Fruit fly (Drosophila melanogaster) whole organism, prepupa: ENCODE measurements around the gene CG5382.

ENCODE experiments used
- CG31627 ChIP-seq: fragments of 200-800 bp; sonication (Bioruptor generic); optimal IDR thresholded peaks from 3 replicates; lab custom pipeline; 2016; ENCODE audit warnings: missing biosample characterization, missing genetic modification characterization
- CG6163 ChIP-seq: fragments of 200-800 bp; sonication (Bioruptor generic); IDR thresholded peaks from 3 replicates; pipeline ENCODE4 v1.3.6; 2022; ENCODE audit warnings: missing biosample characterization, missing genetic modification characterization
- CG9139 ChIP-seq: fragments of 200-800 bp; sonication (Bioruptor generic); optimal IDR thresholded peaks from 3 replicates; lab custom pipeline; 2017; ENCODE audit warnings: missing biosample characterization, mild to moderate bottlenecking, missing genetic modification characterization
- Ets21C ChIP-seq: fragments of 200-800 bp; sonication (Bioruptor generic); optimal IDR thresholded peaks from 3 replicates; lab custom pipeline; 2016; ENCODE audit warnings: missing biosample characterization, missing genetic modification characterization
- Ets96B ChIP-seq: fragments of 200-800 bp; optimal IDR thresholded peaks from 2 replicates; lab custom pipeline; 2019; ENCODE audit warnings: missing biosample characterization, mild to moderate bottlenecking, missing genetic modification characterization, moderate library complexity
- Gug ChIP-seq: fragments of 200-800 bp; sonication (Bioruptor generic); IDR thresholded peaks from 2 replicates; pipeline ENCODE4 v1.3.6; 2022; ENCODE audit warnings: missing biosample characterization, missing genetic modification characterization
- Hr38 ChIP-seq: sonication (Bioruptor generic); optimal IDR thresholded peaks from 2 replicates; lab custom pipeline; 2016; ENCODE audit warnings: missing biosample characterization, missing genetic modification characterization
- Hr39 ChIP-seq: fragments of 200-800 bp; sonication (Bioruptor generic); optimal IDR thresholded peaks from 2 replicates; lab custom pipeline; 2016; ENCODE audit warnings: missing biosample characterization, missing genetic modification characterization
- acj6 ChIP-seq: fragments of 200-800 bp; sonication (Bioruptor generic); optimal IDR thresholded peaks from 3 replicates; lab custom pipeline; 2016; ENCODE audit warnings: missing biosample characterization, missing genetic modification characterization
- lz ChIP-seq: fragments of 200-800 bp; sonication (Bioruptor generic); optimal IDR thresholded peaks from 3 replicates; lab custom pipeline; 2016; ENCODE audit warnings: missing biosample characterization, missing genetic modification characterization
- net ChIP-seq: fragments of 200-800 bp; sonication (Bioruptor generic); optimal IDR thresholded peaks from 3 replicates; lab custom pipeline; 2016; ENCODE audit warnings: missing biosample characterization, missing genetic modification characterization
- pdm3 ChIP-seq: fragments of 200-800 bp; sonication (Bioruptor generic); optimal IDR thresholded peaks from 3 replicates; lab custom pipeline; 2016; ENCODE audit warnings: missing biosample characterization, missing genetic modification characterization

- TF ChIP-seq lz (GFP tag; lab: Kevin White, UChicago) (no peak), Ets21C (GFP tag; lab: Kevin White, UChicago) (no peak), Hr38 (GFP tag; lab: Kevin White, UChicago) (no peak), Gug (no peak), acj6 (no peak), CG6163 (GFP tag; lab: Robert Waterston, UW) (no peak), pdm3 (GFP tag; lab: Kevin White, UChicago) (no peak), CG31627 (GFP tag; lab: Kevin White, UChicago) (no peak), CG9139 (no peak), Hr39 (GFP tag; lab: Kevin White, UChicago) (no peak), net (GFP tag; lab: Kevin White, UChicago) (no peak), Ets96B (tag; lab: Kevin White, UChicago) (no peak)
Measured at dm6 chr3R:22331691-22332090, 34.1 kb downstream of the CG5382 start, which contains the start of gene CG13862.
